Worm (Caenorhabditis elegans): ENCODE results near the gene F46H5.7.

Gene F46H5.7

DNA sequence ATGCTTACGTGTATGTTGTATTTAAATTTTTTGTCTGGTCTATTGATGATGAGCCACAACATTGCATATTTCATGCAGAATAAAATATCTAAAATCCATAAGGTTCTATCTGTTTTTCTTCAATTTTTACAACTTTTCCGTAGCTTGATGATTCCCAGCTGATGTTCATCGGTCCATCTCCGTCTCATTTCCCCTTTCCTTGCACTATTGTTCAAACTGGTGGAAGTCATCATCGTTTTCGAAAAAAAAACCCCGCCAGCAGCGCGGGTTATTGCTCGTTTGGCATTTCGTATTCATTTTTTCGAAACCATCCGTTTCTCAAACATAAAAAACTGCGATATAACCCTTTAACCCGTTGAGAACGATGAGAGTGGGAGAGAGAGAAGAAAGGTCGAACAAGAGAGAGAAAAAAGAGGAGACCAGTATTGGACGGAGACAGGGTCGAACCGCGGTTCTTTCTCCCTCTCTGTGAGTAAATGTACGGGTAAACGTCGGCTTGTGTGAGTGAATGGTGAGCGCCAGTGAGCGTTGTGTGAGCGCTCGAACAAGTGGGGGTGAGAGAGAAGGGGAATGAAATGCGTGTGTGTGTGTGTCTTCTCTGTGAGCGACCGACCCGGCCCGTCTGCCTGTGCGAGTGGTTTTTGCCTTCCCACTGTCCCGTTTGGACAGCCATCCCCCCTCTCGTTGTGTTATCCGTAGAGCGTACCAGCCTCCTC lies 22.0 kb upstream of the F46H5.7 start:
- TF ChIP-seq snpc-4 (tag; optimal IDR thresholded peaks at IDR 0.05), result no peak
- TF ChIP-seq mab-5 (tag; optimal IDR thresholded peaks at IDR 0.05), result no peak
- no peak for TF ChIP-seq nhr-28 (tag; optimal IDR thresholded peaks at IDR 0.05)
- TF ChIP-seq hlh-1 (tag; optimal IDR thresholded peaks at IDR 0.05), result peak; percentile 65
- peak; percentile 73 for TF ChIP-seq ztf-11 (tag; optimal IDR thresholded peaks at IDR 0.05)
- peak; percentile 55 for TF ChIP-seq nhr-2 (tag; optimal IDR thresholded peaks at IDR 0.05)
- no peak for TF ChIP-seq lsy-2 (tag; optimal IDR thresholded peaks at IDR 0.05)
- TF ChIP-seq M03D4.4 (tag; optimal IDR thresholded peaks at IDR 0.05), result peak; percentile 61
- peak; percentile 74 for TF ChIP-seq mls-2 (tag; optimal IDR thresholded peaks at IDR 0.05)
- no peak for TF ChIP-seq nhr-76 (tag; optimal IDR thresholded peaks at IDR 0.05)
- TF ChIP-seq drap-1 (GFP tag; optimal IDR thresholded peaks at IDR 0.05), result peak; percentile 67
- TF ChIP-seq flh-1 (GFP tag; optimal IDR thresholded peaks at IDR 0.05), result no peak
- TF ChIP-seq unc-39 (tag; optimal IDR thresholded peaks at IDR 0.05), result peak; percentile 86
- no peak for TF ChIP-seq blmp-1 (tag; optimal IDR thresholded peaks at IDR 0.05)
- peak; percentile 68 for TF ChIP-seq nhr-237 (tag; optimal IDR thresholded peaks at IDR 0.05)
- TF ChIP-seq ces-1 (GFP tag; optimal IDR thresholded peaks at IDR 0.05), result peak; percentile 39
- peak; percentile 78 for TF ChIP-seq unc-62 (GFP tag; optimal IDR thresholded peaks at IDR 0.05)
- peak; percentile 3 for TF ChIP-seq ceh-39 (tag; optimal IDR thresholded peaks at IDR 0.05)
- peak; percentile 43 for TF ChIP-seq mep-1 (tag; optimal IDR thresholded peaks at IDR 0.05)
- TF ChIP-seq tbx-8 (GFP tag; optimal IDR thresholded peaks at IDR 0.05), result no peak
- TF ChIP-seq cnd-1 (tag; optimal IDR thresholded peaks at IDR 0.05), result peak; percentile 11
- peak; percentile 81 for TF ChIP-seq unc-120 (tag; optimal IDR thresholded peaks at IDR 0.05; ENCODE audit: poor library complexity, severe bottlenecking)
- no peak for TF ChIP-seq nhr-12 (tag; optimal IDR thresholded peaks at IDR 0.05)
- TF ChIP-seq ceh-43 (GFP tag; optimal IDR thresholded peaks at IDR 0.05), result peak; percentile 3
- TF ChIP-seq lin-32 (GFP tag; optimal IDR thresholded peaks at IDR 0.05), result peak; percentile 54
- peak; percentile 69 for TF ChIP-seq pha-4 (tag; optimal IDR thresholded peaks at IDR 0.05)
- TF ChIP-seq sem-2 (GFP tag; optimal IDR thresholded peaks at IDR 0.05), result no peak
- peak; percentile 76 for TF ChIP-seq ham-2 (GFP tag; optimal IDR thresholded peaks at IDR 0.05)
- no peak for TF ChIP-seq zip-8 (tag; optimal IDR thresholded peaks at IDR 0.05)
- no peak for TF ChIP-seq elt-3 (tag; optimal IDR thresholded peaks at IDR 0.05)
- peak; percentile 72 for TF ChIP-seq sptf-1 (tag; optimal IDR thresholded peaks at IDR 0.05)
- peak; percentile 15 for TF ChIP-seq ceh-83 (GFP tag; optimal IDR thresholded peaks at IDR 0.05)
- TF ChIP-seq bed-3 (GFP tag; optimal IDR thresholded peaks at IDR 0.05), result no peak
- TF ChIP-seq elt-1 (tag; optimal IDR thresholded peaks at IDR 0.05; ENCODE audit: borderline replicate concordance, insufficient read depth), result peak; percentile 31
- TF ChIP-seq lin-13 (tag; optimal IDR thresholded peaks at IDR 0.05), result peak; percentile 77

DNA sequence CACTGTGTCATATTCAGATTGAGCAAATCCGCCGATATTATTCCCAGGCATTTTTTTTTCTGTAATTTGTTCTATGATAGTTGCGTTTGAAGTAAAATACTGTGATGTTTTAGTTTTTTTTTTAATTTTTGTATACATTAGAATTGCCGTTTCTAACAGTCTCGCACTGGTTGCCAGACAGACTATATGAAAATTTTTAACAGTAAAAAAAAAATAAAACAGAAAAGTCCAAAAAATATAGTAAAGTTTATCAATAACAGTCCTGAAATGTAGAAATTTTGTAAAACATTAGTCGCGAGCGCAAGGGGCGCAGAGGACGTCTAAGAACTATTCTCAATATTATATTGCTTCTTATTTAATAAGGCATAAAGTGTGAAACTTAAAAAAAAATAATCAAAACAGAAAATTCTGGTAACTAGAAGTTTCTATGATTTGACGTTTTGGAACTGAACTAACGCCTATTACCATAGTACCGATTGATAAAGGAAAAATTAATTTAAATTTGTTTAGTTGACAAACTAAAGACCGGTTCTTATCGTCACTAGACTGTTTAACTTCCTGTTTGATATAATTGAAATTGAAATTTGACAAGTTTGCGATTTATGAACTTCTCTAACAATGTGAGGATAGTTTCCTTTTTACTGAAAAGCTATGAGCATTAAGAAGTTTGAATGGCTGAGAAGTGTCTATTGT lies 17.7 kb upstream of the F46H5.7 start, which contains the start of gene lact-1:
TSS of gene lact-1 (minus strand) at position 51 of the 693 bp plus-strand sequence.
- TF ChIP-seq unc-39 (tag; optimal IDR thresholded peaks at IDR 0.05) (no peak), lsy-2 (tag; optimal IDR thresholded peaks at IDR 0.05) (no peak), sptf-1 (tag; optimal IDR thresholded peaks at IDR 0.05) (no peak), mls-2 (tag; optimal IDR thresholded peaks at IDR 0.05) (no peak), ham-2 (GFP tag; optimal IDR thresholded peaks at IDR 0.05) (no peak), nhr-237 (tag; optimal IDR thresholded peaks at IDR 0.05) (no peak), unc-62 (GFP tag; optimal IDR thresholded peaks at IDR 0.05) (no peak), nhr-12 (tag; optimal IDR thresholded peaks at IDR 0.05) (no peak), nhr-76 (tag; optimal IDR thresholded peaks at IDR 0.05) (no peak), zip-8 (tag; optimal IDR thresholded peaks at IDR 0.05) (no peak), mab-5 (tag; optimal IDR thresholded peaks at IDR 0.05) (no peak), ceh-83 (GFP tag; optimal IDR thresholded peaks at IDR 0.05) (no peak)

DNA sequence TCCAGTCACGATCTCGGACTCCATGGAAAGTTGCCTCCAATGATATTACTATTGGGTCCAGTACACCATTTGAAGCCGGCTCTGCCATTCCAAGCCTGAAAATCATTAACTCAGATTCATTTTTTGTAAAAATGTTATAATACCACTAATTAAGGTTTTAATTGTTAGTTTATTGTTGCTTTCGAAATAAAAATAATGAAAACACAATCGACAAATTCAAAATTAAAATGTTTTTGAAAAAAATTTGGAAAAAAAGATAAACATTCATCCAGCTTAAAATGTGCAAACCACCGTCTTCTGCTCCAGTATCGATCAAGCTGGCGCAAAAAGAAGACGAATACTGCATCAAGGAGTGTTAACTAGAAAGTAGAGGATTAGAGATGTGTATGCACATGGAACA lies 14.1 kb upstream of the F46H5.7 start, which contains the start of gene F46H5.5:
TSS of gene F46H5.5 (minus strand) at position 101 of the 400 bp plus-strand sequence.
- TF ChIP-seq ham-2 (GFP tag; optimal IDR thresholded peaks at IDR 0.05) (no peak), unc-120 (tag; optimal IDR thresholded peaks at IDR 0.05; ENCODE audit: poor library complexity, severe bottlenecking) (no peak), nhr-2 (tag; optimal IDR thresholded peaks at IDR 0.05) (no peak), mab-5 (tag; optimal IDR thresholded peaks at IDR 0.05) (no peak)

Measured in whole organism, mixed stage, embryonic.